Worm (Caenorhabditis elegans): ENCODE data around the gene str-205.

DNA sequence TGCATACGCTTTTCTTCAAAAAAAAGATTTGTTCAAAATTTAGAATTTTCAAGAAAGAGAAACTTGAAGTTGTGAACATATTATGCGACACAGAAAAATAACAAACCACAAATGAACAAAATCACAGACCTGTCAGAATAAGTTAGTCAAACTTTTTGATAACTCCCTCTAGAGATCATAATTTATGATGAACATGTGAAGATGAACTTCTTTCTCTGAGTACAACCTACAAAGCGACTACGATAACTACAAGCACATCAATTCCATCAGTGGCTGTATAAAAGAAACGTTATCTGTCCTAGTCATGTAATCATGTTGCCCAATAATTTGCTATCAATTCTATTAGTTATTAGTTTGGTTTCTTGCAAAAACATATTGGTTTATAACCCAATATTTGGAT is 34.0 kb downstream of the str-205 start, which contains the start of gene ugt-9:
- TF ChIP-seq him-1 (tag; optimal IDR thresholded peaks at IDR 0.05) (no peak), dao-5 (tag; optimal IDR thresholded peaks at IDR 0.05) (no peak)
